Fruit fly (Drosophila melanogaster) whole organism: ENCODE data around the gene CG14275.

Experiments used
- CG8478 ChIP-seq: fragments of >200 bp; optimal IDR thresholded peaks from 2 replicates; lab custom pipeline; 2018; ENCODE audit warnings: inconsistent platforms
- Dll ChIP-seq: fragments of >200 bp; optimal IDR thresholded peaks from 2 replicates; lab custom pipeline; 2017
- EcR ChIP-seq, 2 experiments: fragments of >200 bp; optimal IDR thresholded peaks; 2 replicates each; lab custom pipeline; 2017; ENCODE audit warnings: missing biosample characterization in 2 of 2, missing genetic modification characterization in 2 of 2, missing genetic modification reagents in 2 of 2
- pan ChIP-seq: fragments of >200 bp; optimal IDR thresholded peaks from 2 replicates; lab custom pipeline; 2017
- psq ChIP-seq: fragments of >200 bp; optimal IDR thresholded peaks from 2 replicates; lab custom pipeline; 2017
- usp ChIP-seq: fragments of >200 bp; optimal IDR thresholded peaks from 2 replicates; lab custom pipeline; 2017; ENCODE audit warnings: missing biosample characterization, missing genetic modification characterization, mixed read lengths

- no peak for TF ChIP-seq CG8478 (lab: Kevin White, UChicago)
- no peak for TF ChIP-seq usp
- no peak for TF ChIP-seq Dll (lab: Kevin White, UChicago)
- no peak for TF ChIP-seq psq (lab: Kevin White, UChicago)
- no peak for TF ChIP-seq pan (lab: Kevin White, UChicago)
- TF ChIP-seq EcR (GFP tag; optimal IDR thresholded peaks at IDR 0.05; lab: Kevin White, UChicago) = no peak
Measured at dm6 chr2L:8290653-8291233, 36.5 kb upstream of the CG14275 start.
